Fruit fly (Drosophila melanogaster): Measurements from ENCODE around the gene CG7367.

dm6 chr2L:8034734-8035133, 4.9 kb downstream of the CG7367 start:
- TF ChIP-seq insv (optimal IDR thresholded peaks at IDR 0.05) (no peak), psq (optimal IDR thresholded peaks at IDR 0.05) (no peak), ttk (optimal IDR thresholded peaks at IDR 0.05) (no peak), Sin3A (optimal IDR thresholded peaks at IDR 0.05) (no peak), Myc (optimal IDR thresholded peaks at IDR 0.05) (no peak)
